Worm (Caenorhabditis elegans): Measurements from ENCODE around the gene pir-2.

The pir-2 gene

ce11 chrIII:9406600-9406999 is 36.8 kb downstream of the pir-2 start, which contains the start of gene T26G10.1 (continued):
- TF ChIP-seq hlh-17 (GFP tag; optimal IDR thresholded peaks at IDR 0.05; ENCODE audit: borderline replicate concordance) (no peak), aly-2 (tag; optimal IDR thresholded peaks at IDR 0.05) (no peak), elt-3 (tag; optimal IDR thresholded peaks at IDR 0.05) (peak in 1 of 6 experiments; percentile 33), fkh-8 (tag; optimal IDR thresholded peaks at IDR 0.05) (peak; percentile 70), F16B12.6 (tag; optimal IDR thresholded peaks at IDR 0.05) (peak; percentile 94), C16A3.4 (tag; optimal IDR thresholded peaks at IDR 0.05) (peak; percentile 51), pag-3 (tag; optimal IDR thresholded peaks at IDR 0.05; ENCODE audit: borderline replicate concordance, insufficient read depth) (no peak), lir-3 (tag; optimal IDR thresholded peaks at IDR 0.05; ENCODE audit: poor library complexity) (peak; percentile 67), snpc-4 (tag; optimal IDR thresholded peaks at IDR 0.05) (peak; percentile 80), nhr-85 (tag) (peak; percentile 87), fos-1 (tag; optimal IDR thresholded peaks at IDR 0.05) (peak; percentile 64), efl-3 (GFP tag; optimal IDR thresholded peaks at IDR 0.05) (no peak), nhr-20 (tag; optimal IDR thresholded peaks at IDR 0.05) (peak; percentile 83), unc-130 (tag; optimal IDR thresholded peaks at IDR 0.05) (peak; percentile 79), zag-1 (tag; optimal IDR thresholded peaks at IDR 0.05) (no peak), ztf-11 (tag; optimal IDR thresholded peaks at IDR 0.05) (peak in 1 of 2 experiments; percentile 38), C34B4.2 (tag; optimal IDR thresholded peaks at IDR 0.05) (no peak), ceh-8 (GFP tag; optimal IDR thresholded peaks at IDR 0.05) (peak; percentile 71), nhr-90 (tag; optimal IDR thresholded peaks at IDR 0.05; ENCODE audit: poor library complexity) (peak; percentile 78), aha-1 (tag; optimal IDR thresholded peaks at IDR 0.05) (no peak), ztf-4 (tag; optimal IDR thresholded peaks at IDR 0.05) (no peak), rnt-1 (tag; optimal IDR thresholded peaks at IDR 0.05) (peak; percentile 79), ceh-82 (tag; optimal IDR thresholded peaks at IDR 0.05) (peak; percentile 62 to 75 (median 65)), alr-1 (tag; optimal IDR thresholded peaks at IDR 0.05; ENCODE audit: borderline replicate concordance) (no peak), nhr-12 (tag; optimal IDR thresholded peaks at IDR 0.05) (no peak), isw-1 (GFP tag; IDR thresholded peaks at IDR 0.05) (peak; percentile 91), nhr-237 (tag; optimal IDR thresholded peaks at IDR 0.05) (no peak), dpl-1 (GFP tag; optimal IDR thresholded peaks at IDR 0.05) (peak; percentile 73 to 79 (median 78)), unc-30 (tag; optimal IDR thresholded peaks at IDR 0.05) (no peak), lin-39 (tag; optimal IDR thresholded peaks at IDR 0.05) (peak; percentile 68), unc-98 (GFP tag; IDR thresholded peaks at IDR 0.05) (no peak), vab-15 (tag; optimal IDR thresholded peaks at IDR 0.05) (no peak), fkh-10 (GFP tag; optimal IDR thresholded peaks at IDR 0.05) (no peak), nhr-77 (tag; optimal IDR thresholded peaks at IDR 0.05) (peak; percentile 34), swsn-7 (tag; optimal IDR thresholded peaks at IDR 0.05) (peak; percentile 84), sptf-1 (tag; optimal IDR thresholded peaks at IDR 0.05) (no peak), ama-1 (optimal IDR thresholded peaks at IDR 0.05) (no peak), C04F5.9 (tag; optimal IDR thresholded peaks at IDR 0.05) (peak; percentile 62), jun-1 (tag; optimal IDR thresholded peaks at IDR 0.05) (peak; percentile 54), egl-27 (tag; optimal IDR thresholded peaks at IDR 0.05) (no peak), grh-1 (GFP tag; IDR thresholded peaks at IDR 0.05) (peak; percentile 68), ets-5 (GFP tag; IDR thresholded peaks at IDR 0.05) (no peak), ceh-63 (GFP tag; optimal IDR thresholded peaks at IDR 0.05) (no peak), dsc-1 (tag; optimal IDR thresholded peaks at IDR 0.05) (peak; percentile 75), mef-2 (tag; optimal IDR thresholded peaks at IDR 0.05) (no peak), fkh-4 (tag; optimal IDR thresholded peaks at IDR 0.05; ENCODE audit: borderline replicate concordance) (no peak), ces-1 (GFP tag; optimal IDR thresholded peaks at IDR 0.05) (no peak), hlh-4 (tag; optimal IDR thresholded peaks at IDR 0.05) (no peak), blmp-1 (tag; optimal IDR thresholded peaks at IDR 0.05) (peak; percentile 93), lsy-2 (tag; optimal IDR thresholded peaks at IDR 0.05) (peak; percentile 88), sup-37 (GFP tag; optimal IDR thresholded peaks at IDR 0.05) (no peak), xbp-1 (tag; optimal IDR thresholded peaks at IDR 0.05) (peak; percentile 79), sox-4 (tag; optimal IDR thresholded peaks at IDR 0.05) (peak; percentile 50)

All from whole organism, L1 larva.